Fruit fly (Drosophila melanogaster) whole organism, embryonic: ENCODE data around the gene CG12546.

ENCODE experiments used
- CG10209 ChIP-seq: fragments of 200-800 bp; sonication (Bioruptor generic); optimal IDR thresholded peaks from 3 replicates; lab custom pipeline; 2017; ENCODE audit warnings: missing biosample characterization, mild to moderate bottlenecking, missing genetic modification characterization, missing genetic modification reagents
- CG1602 ChIP-seq: fragments of 200-800 bp; sonication (Bioruptor generic); optimal IDR thresholded peaks from 3 replicates; lab custom pipeline; 2016; ENCODE audit warnings: missing biosample characterization, missing genetic modification characterization
- CG3995 ChIP-seq: fragments of 200-800 bp; sonication (Bioruptor generic); optimal IDR thresholded peaks from 3 replicates; lab custom pipeline; 2016; ENCODE audit warnings: missing biosample characterization, missing genetic modification characterization
- CG8944 ChIP-seq: fragments of 200-800 bp; sonication (Bioruptor generic); optimal IDR thresholded peaks from 3 replicates; lab custom pipeline; 2016; ENCODE audit warnings: missing biosample characterization, missing genetic modification characterization
- Hr39 ChIP-seq: fragments of >200 bp; optimal IDR thresholded peaks from 2 replicates; lab custom pipeline; 2017
- MTF-1 ChIP-seq: fragments of 200-800 bp; sonication (Bioruptor generic); optimal IDR thresholded peaks from 2 replicates; lab custom pipeline; 2018; ENCODE audit warnings: missing biosample characterization, mild to moderate bottlenecking, missing genetic modification characterization, borderline replicate concordance
- NC2α ChIP-seq: fragments of 200-800 bp; sonication (Bioruptor generic); optimal IDR thresholded peaks from 2 replicates; lab custom pipeline; 2016; ENCODE audit warnings: missing biosample characterization, missing genetic modification characterization
- bsh ChIP-seq, 2 experiments: fragments of 200-800 bp; sonication (Bioruptor generic); optimal IDR thresholded peaks; 2 replicates each; lab custom pipeline; 2017 to 2018; ENCODE audit warnings: mild to moderate bottlenecking in 2 of 2, missing biosample characterization in 2 of 2, missing genetic modification characterization in 2 of 2, moderate library complexity in 1 of 2
- ci ChIP-seq: fragments of 200-800 bp; sonication (Bioruptor generic); IDR thresholded peaks from 3 replicates; pipeline ENCODE4 v1.3.6; 2022; ENCODE audit warnings: missing biosample characterization, missing genetic modification characterization
- da ChIP-seq: fragments of 200-800 bp; sonication (Bioruptor generic); optimal IDR thresholded peaks from 2 replicates; lab custom pipeline; 2016; ENCODE audit warnings: missing biosample characterization, missing genetic modification characterization
- gro ChIP-seq: fragments of 200-800 bp; sonication (Bioruptor generic); optimal IDR thresholded peaks from 2 replicates; lab custom pipeline; 2016; ENCODE audit warnings: missing biosample characterization, missing genetic modification characterization
- luna ChIP-seq: fragments of 200-800 bp; sonication (Bioruptor generic); optimal IDR thresholded peaks from 2 replicates; lab custom pipeline; 2016; ENCODE audit warnings: missing biosample characterization, missing genetic modification characterization
- sna ChIP-seq: fragments of 200-800 bp; sonication (Bioruptor generic); IDR thresholded peaks from 2 replicates; pipeline ENCODE4 v1.3.6; 2022; ENCODE audit warnings: missing biosample characterization, missing genetic modification characterization; ENCODE audit not compliant: partially characterized antibody
- tap ChIP-seq: fragments of 200-800 bp; optimal IDR thresholded peaks from 3 replicates; lab custom pipeline; 2019; ENCODE audit warnings: missing biosample characterization, mild to moderate bottlenecking, missing genetic modification characterization, moderate library complexity

The CG12546 gene

DNA sequence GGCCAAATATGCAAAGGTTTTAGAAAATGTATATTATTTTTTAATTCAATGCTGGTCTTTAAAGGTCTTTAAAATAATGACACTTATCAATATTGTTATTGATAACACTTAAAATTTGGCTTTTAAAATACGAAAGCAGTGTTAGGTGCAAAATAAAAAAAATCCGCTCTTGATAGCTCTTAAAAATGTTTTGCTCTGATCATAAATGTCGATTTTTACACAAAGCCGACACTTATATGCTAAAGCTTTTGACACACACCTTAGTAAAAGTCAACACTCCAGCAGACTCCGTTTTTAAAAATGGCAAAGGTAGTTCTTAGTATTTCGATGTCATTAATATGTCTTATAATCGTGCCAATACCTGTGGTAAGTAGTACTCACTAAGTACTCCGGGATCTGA lies 48.3 kb downstream of the CG12546 start, which contains the start of gene CG33766:
TSS of gene CG33766 (plus strand) at position 301 of the 400 bp plus-strand sequence.
- TF ChIP-seq tap (no peak), CG10209 (GFP tag; lab: Kevin White, UChicago) (no peak), CG3995 (GFP tag; lab: Kevin White, UChicago) (no peak), gro (GFP tag; lab: Kevin White, UChicago) (no peak), CG1602 (GFP tag; lab: Kevin White, UChicago) (no peak), CG8944 (GFP tag; lab: Kevin White, UChicago) (no peak), bsh (GFP tag; optimal IDR thresholded peaks at IDR 0.05; lab: Kevin White, UChicago) (no peak), sna (no peak), Hr39 (no peak), da (GFP tag; lab: Kevin White, UChicago) (no peak), ci (GFP tag; lab: Robert Waterston, UW) (no peak), NC2α (GFP tag; lab: Kevin White, UChicago) (no peak), luna (GFP tag; lab: Kevin White, UChicago) (no peak), MTF-1 (GFP tag; lab: Kevin White, UChicago) (no peak)
